Worm (Caenorhabditis elegans) whole organism, L3 larva: ENCODE results near the gene T28F3.11.

Experiments
- ZK546.5 ChIP-seq: sonication (generic microtip); optimal IDR thresholded peaks from 2 replicates; lab custom pipeline; 2017; ENCODE audit warnings: missing biosample characterization, missing genetic modification characterization
- aly-2 ChIP-seq: fragments of 150-350 bp; optimal IDR thresholded peaks from 2 replicates; lab custom pipeline; 2014; ENCODE audit warnings: missing biosample characterization, missing genetic modification characterization
- ama-1 ChIP-seq: fragments of 150-350 bp; optimal IDR thresholded peaks from 2 replicates; lab custom pipeline; 2018
- ceh-16 ChIP-seq: sonication (generic microtip); optimal IDR thresholded peaks from 2 replicates; lab custom pipeline; 2017; ENCODE audit warnings: missing biosample characterization, missing genetic modification characterization
- ceh-9 ChIP-seq: sonication (generic microtip); optimal IDR thresholded peaks from 2 replicates; lab custom pipeline; 2018; ENCODE audit warnings: missing biosample characterization, missing genetic modification characterization
- daf-12 ChIP-seq: fragments of 150-350 bp; optimal IDR thresholded peaks from 2 replicates; lab custom pipeline; 2014; ENCODE audit warnings: missing biosample characterization, missing genetic modification reagents, missing genetic modification characterization
- egl-5 ChIP-seq: fragments of 150-350 bp; optimal IDR thresholded peaks from 2 replicates; lab custom pipeline; 2017; ENCODE audit warnings: missing biosample characterization, missing genetic modification reagents, missing genetic modification characterization, inconsistent platforms
- elt-2 ChIP-seq: sonication (generic microtip); optimal IDR thresholded peaks from 2 replicates; lab custom pipeline; 2016; ENCODE audit warnings: missing genetic modification reagents, mild to moderate bottlenecking, missing genetic modification characterization, missing compliant biosample characterization
- fkh-2 ChIP-seq: fragments of 150-350 bp; optimal IDR thresholded peaks from 2 replicates; lab custom pipeline; 2014; ENCODE audit warnings: missing biosample characterization, missing genetic modification reagents, missing genetic modification characterization
- hmg-11 ChIP-seq: sonication (generic microtip); optimal IDR thresholded peaks from 2 replicates; lab custom pipeline; 2016; ENCODE audit warnings: missing genetic modification characterization, missing compliant biosample characterization
- jun-1 ChIP-seq: fragments of 150-350 bp; optimal IDR thresholded peaks from 2 replicates; lab custom pipeline; 2014; ENCODE audit warnings: missing biosample characterization, missing genetic modification reagents, missing genetic modification characterization
- lin-15B ChIP-seq: fragments of 150-350 bp; optimal IDR thresholded peaks from 2 replicates; lab custom pipeline; 2014; ENCODE audit warnings: missing biosample characterization, missing genetic modification characterization
- lin-39 ChIP-seq: fragments of 150-350 bp; optimal IDR thresholded peaks from 2 replicates; lab custom pipeline; 2018; ENCODE audit warnings: missing biosample characterization, missing genetic modification reagents, missing genetic modification characterization
- nfya-1 ChIP-seq: sonication (generic microtip); optimal IDR thresholded peaks from 2 replicates; lab custom pipeline; 2017; ENCODE audit warnings: missing genetic modification characterization, mild to moderate bottlenecking, missing compliant biosample characterization, antibody characterized with exemption, moderate library complexity; ENCODE audit not compliant: insufficient read depth
- nhr-12 ChIP-seq: fragments of 150-350 bp; optimal IDR thresholded peaks from 2 replicates; lab custom pipeline; 2014; ENCODE audit warnings: missing biosample characterization, missing genetic modification characterization
- nhr-23 ChIP-seq: fragments of 150-350 bp; optimal IDR thresholded peaks from 2 replicates; lab custom pipeline; 2014; ENCODE audit warnings: missing biosample characterization, missing genetic modification reagents, missing genetic modification characterization
- nhr-237 ChIP-seq: fragments of 150-350 bp; optimal IDR thresholded peaks from 2 replicates; lab custom pipeline; 2014; ENCODE audit warnings: missing biosample characterization, missing genetic modification characterization
- nhr-67 ChIP-seq: fragments of 150-350 bp; optimal IDR thresholded peaks from 2 replicates; lab custom pipeline; 2014; ENCODE audit warnings: missing biosample characterization, missing genetic modification characterization
- nhr-76 ChIP-seq: fragments of 150-350 bp; sonication (generic microtip); optimal IDR thresholded peaks from 5 replicates; lab custom pipeline; 2014; ENCODE audit warnings: missing biosample characterization, missing genetic modification characterization
- nhr-77 ChIP-seq: fragments of 150-350 bp; optimal IDR thresholded peaks from 2 replicates; lab custom pipeline; 2014; ENCODE audit warnings: missing biosample characterization, missing genetic modification characterization
- pha-4 ChIP-seq: fragments of 150-350 bp; optimal IDR thresholded peaks from 2 replicates; lab custom pipeline; 2014; ENCODE audit warnings: missing biosample characterization, missing genetic modification reagents, missing genetic modification characterization
- pqm-1 ChIP-seq: fragments of 150-350 bp; optimal IDR thresholded peaks from 2 replicates; lab custom pipeline; 2017; ENCODE audit warnings: missing biosample characterization, missing genetic modification characterization, inconsistent platforms
- sea-2 ChIP-seq: fragments of 150-350 bp; sonication (generic microtip); optimal IDR thresholded peaks from 4 replicates; lab custom pipeline; 2014; ENCODE audit warnings: missing biosample characterization, missing genetic modification reagents, missing genetic modification characterization
- snpc-4 ChIP-seq: fragments of 150-350 bp; optimal IDR thresholded peaks from 2 replicates; lab custom pipeline; 2014; ENCODE audit warnings: missing biosample characterization, missing genetic modification characterization
- tbx-2 ChIP-seq: sonication (generic microtip); optimal IDR thresholded peaks from 2 replicates; lab custom pipeline; 2016; ENCODE audit warnings: mild to moderate bottlenecking, missing genetic modification characterization, missing compliant biosample characterization
- unc-39 ChIP-seq: sonication (generic microtip); optimal IDR thresholded peaks from 4 replicates; lab custom pipeline; 2017; ENCODE audit warnings: missing biosample characterization, missing genetic modification characterization
- unc-62 ChIP-seq: fragments of 150-350 bp; sonication (generic microtip); optimal IDR thresholded peaks from 4 replicates; lab custom pipeline; 2014; ENCODE audit warnings: missing biosample characterization, missing genetic modification reagents, missing genetic modification characterization
- ztf-11 ChIP-seq: fragments of 150-350 bp; optimal IDR thresholded peaks from 2 replicates; lab custom pipeline; 2014; ENCODE audit warnings: missing biosample characterization, missing genetic modification characterization
- ztf-4 ChIP-seq: fragments of 150-350 bp; optimal IDR thresholded peaks from 2 replicates; lab custom pipeline; 2014; ENCODE audit warnings: missing biosample characterization, missing genetic modification characterization

T28F3.11 gene

ce11 chrIV:17291629-17292199 lies at the start of gene T28F3.11, which contains the start of gene slc-17.4:
Gene T28F3.11, minus strand, starts transcription at chrIV:17291679.
Gene slc-17.4, minus strand, starts transcription at chrIV:17291733.
- no peak for TF ChIP-seq ztf-4 (tag; lab: Kevin White, UChicago)
- no peak for TF ChIP-seq ZK546.5
- no peak for TF ChIP-seq ama-1 (lab: Kevin White, UChicago)
- no peak for TF ChIP-seq aly-2
- no peak for TF ChIP-seq tbx-2 (tag; lab: Kevin White, UChicago)

ce11 chrIV:17341033-17341432 lies 49.6 kb upstream of the T28F3.11 start:
- TF ChIP-seq nhr-237 (tag; lab: Kevin White, UChicago) (no peak), nhr-67 (tag; lab: Kevin White, UChicago) (no peak), elt-2 (tag; lab: Kevin White, UChicago) (no peak), nfya-1 (no peak), tbx-2 (tag; lab: Kevin White, UChicago) (no peak), pha-4 (no peak), ztf-11 (tag; lab: Kevin White, UChicago) (no peak), ztf-4 (tag; lab: Kevin White, UChicago) (no peak), snpc-4 (tag; lab: Kevin White, UChicago) (no peak), hmg-11 (no peak), ceh-16 (tag; lab: Kevin White, UChicago) (no peak), unc-62 (GFP tag; lab: Kevin White, UChicago) (no peak), nhr-76 (tag; lab: Kevin White, UChicago) (no peak), fkh-2 (tag; lab: Kevin White, UChicago) (no peak)

- TF ChIP-seq pqm-1 (tag; lab: Kevin White, UChicago) (peak; percentile 88), nhr-237 (tag; lab: Kevin White, UChicago) (no peak), jun-1 (tag; lab: Kevin White, UChicago) (peak; percentile 80), elt-2 (tag; lab: Kevin White, UChicago) (peak; percentile 94), pha-4 (peak; percentile 65)
These were observed 47.5 kb upstream of the T28F3.11 start, which contains the start of gene C49C3.10 for ce11 chrIV:17338920-17339510. Gene C49C3.10, minus strand, starts transcription at chrIV:17338970.

ce11 chrIV:17335031-17335430 lies 43.6 kb upstream of the T28F3.11 start, which contains the start of gene C49C3.8:
Gene C49C3.8, plus strand, starts transcription at chrIV:17335203.
- TF ChIP-seq lin-15B (tag; lab: Kevin White, UChicago) = no peak
- no peak for TF ChIP-seq jun-1 (tag; lab: Kevin White, UChicago)
- no peak for TF ChIP-seq nhr-76 (tag; lab: Kevin White, UChicago)
- TF ChIP-seq nhr-237 (tag; lab: Kevin White, UChicago) = no peak
- peak; percentile 14 for TF ChIP-seq egl-5
- TF ChIP-seq nfya-1 = peak; percentile 24
- peak; percentile 26 for TF ChIP-seq pha-4
- no peak for TF ChIP-seq unc-39 (tag; lab: Kevin White, UChicago)
- TF ChIP-seq lin-39 (tag; lab: Kevin White, UChicago) = no peak
- no peak for TF ChIP-seq tbx-2 (tag; lab: Kevin White, UChicago)

- peak; percentile 17 for TF ChIP-seq nhr-23
- peak; percentile 12 for TF ChIP-seq lin-39 (tag; lab: Kevin White, UChicago)
- peak; percentile 53 for TF ChIP-seq lin-15B (tag; lab: Kevin White, UChicago)
- TF ChIP-seq unc-39 (tag; lab: Kevin White, UChicago) = no peak
- TF ChIP-seq ceh-16 (tag; lab: Kevin White, UChicago) = no peak
- no peak for TF ChIP-seq fkh-2 (tag; lab: Kevin White, UChicago)
- peak; percentile 40 for TF ChIP-seq pha-4
- no peak for TF ChIP-seq sea-2 (GFP tag; lab: Kevin White, UChicago)
- peak; percentile 66 for TF ChIP-seq nfya-1
- peak; percentile 45 for TF ChIP-seq hmg-11
- peak; percentile 36 for TF ChIP-seq elt-2 (tag; lab: Kevin White, UChicago)
These were observed 42.2 kb upstream of the T28F3.11 start, which contains the start of gene C49C3.15 for ce11 chrIV:17333542-17334281. Gene C49C3.15, plus strand, starts transcription at chrIV:17334231.

- TF ChIP-seq nhr-77 (tag; lab: Kevin White, UChicago) = no peak
- TF ChIP-seq nhr-12 (tag; lab: Kevin White, UChicago) = no peak
- TF ChIP-seq sea-2 (GFP tag; lab: Kevin White, UChicago) = no peak
- no peak for TF ChIP-seq daf-12 (tag; lab: Kevin White, UChicago)
- no peak for TF ChIP-seq ceh-9
- no peak for TF ChIP-seq ama-1 (lab: Kevin White, UChicago)
- TF ChIP-seq, all 47 proteins: peak for 0
These were observed 40.8 kb upstream of the T28F3.11 start, which contains the start of gene C49C3.7 for ce11 chrIV:17332261-17332660. Gene C49C3.7, plus strand, starts transcription at chrIV:17332561.
